Fruit fly (Drosophila melanogaster) whole organism, adult: Measurements from ENCODE around the gene mRpS33.

Experiments used
- CG11617 ChIP-seq: fragments of 200-800 bp; sonication (Bioruptor generic); optimal IDR thresholded peaks from 2 replicates; lab custom pipeline; 2017; ENCODE audit warnings: mild to moderate bottlenecking, missing biosample characterization, missing genetic modification reagents, missing genetic modification characterization
- CG12768 ChIP-seq: fragments of 200-800 bp; sonication (Bioruptor generic); optimal IDR thresholded peaks from 2 replicates; lab custom pipeline; 2017; ENCODE audit warnings: missing biosample characterization, missing genetic modification characterization, mild to moderate bottlenecking, moderate library complexity, missing genetic modification reagents
- CG14711 ChIP-seq: fragments of 200-800 bp; sonication (Bioruptor generic); optimal IDR thresholded peaks from 2 replicates; lab custom pipeline; 2018; ENCODE audit warnings: missing biosample characterization, mild to moderate bottlenecking, missing genetic modification characterization, moderate library complexity
- CG1620 ChIP-seq: fragments of 200-800 bp; sonication (Bioruptor generic); optimal IDR thresholded peaks from 2 replicates; lab custom pipeline; 2016; ENCODE audit warnings: missing biosample characterization, missing genetic modification characterization
- CG33017 ChIP-seq: fragments of 200-800 bp; sonication (Bioruptor generic); optimal IDR thresholded peaks from 2 replicates; lab custom pipeline; 2018; ENCODE audit warnings: missing biosample characterization, mild to moderate bottlenecking, missing genetic modification characterization, moderate library complexity
- CG5204 ChIP-seq: fragments of 200-800 bp; sonication (Bioruptor generic); optimal IDR thresholded peaks from 2 replicates; lab custom pipeline; 2016; ENCODE audit warnings: missing biosample characterization, missing genetic modification characterization
- CG7045 ChIP-seq: fragments of 200-800 bp; sonication (Bioruptor generic); optimal IDR thresholded peaks from 2 replicates; lab custom pipeline; 2017; ENCODE audit warnings: missing biosample characterization, mild to moderate bottlenecking, missing genetic modification characterization
- CG7101 ChIP-seq: fragments of 200-800 bp; sonication (Bioruptor generic); optimal IDR thresholded peaks from 2 replicates; lab custom pipeline; 2018; ENCODE audit warnings: missing biosample characterization, mild to moderate bottlenecking, missing genetic modification characterization, moderate library complexity
- Clk ChIP-seq: fragments of 200-800 bp; sonication (Bioruptor generic); optimal IDR thresholded peaks from 2 replicates; lab custom pipeline; 2017; ENCODE audit warnings: missing biosample characterization, missing genetic modification characterization
- Crg-1 ChIP-seq: fragments of 200-800 bp; sonication (Bioruptor generic); optimal IDR thresholded peaks from 2 replicates; lab custom pipeline; 2016; ENCODE audit warnings: missing biosample characterization, missing genetic modification characterization
- Hr96 ChIP-seq: fragments of 200-800 bp; sonication (Bioruptor generic); optimal IDR thresholded peaks from 2 replicates; lab custom pipeline; 2016; ENCODE audit warnings: missing biosample characterization, missing genetic modification characterization
- Mnt ChIP-seq: fragments of 200-800 bp; sonication (Bioruptor generic); optimal IDR thresholded peaks from 2 replicates; lab custom pipeline; 2016; ENCODE audit warnings: missing biosample characterization, mild to moderate bottlenecking, missing genetic modification characterization
- bab1 ChIP-seq: fragments of 200-800 bp; sonication (Bioruptor generic); optimal IDR thresholded peaks from 3 replicates; lab custom pipeline; 2019; ENCODE audit warnings: missing biosample characterization, mild to moderate bottlenecking, missing genetic modification characterization, moderate library complexity
- cic ChIP-seq: fragments of 200-800 bp; sonication (Bioruptor generic); optimal IDR thresholded peaks from 2 replicates; lab custom pipeline; 2017; ENCODE audit warnings: missing biosample characterization, mild to moderate bottlenecking, missing genetic modification characterization, moderate library complexity
- cnc ChIP-seq, 2 experiments: fragments of >200 bp; optimal IDR thresholded peaks; 2 replicates each; lab custom pipeline; 2017
- kay ChIP-seq: fragments of 200-800 bp; sonication (Bioruptor generic); peaks from one replicate; lab custom pipeline; 2016; ENCODE audit warnings: missing biosample characterization, missing genetic modification characterization, borderline replicate concordance
- ovo ChIP-seq: fragments of 200-800 bp; sonication (Bioruptor generic); optimal IDR thresholded peaks from 2 replicates; lab custom pipeline; 2016; ENCODE audit warnings: missing biosample characterization, missing genetic modification characterization
- pad ChIP-seq: fragments of 200-800 bp; sonication (Bioruptor generic); optimal IDR thresholded peaks from 3 replicates; lab custom pipeline; 2017; ENCODE audit warnings: missing biosample characterization, missing genetic modification characterization, mild to moderate bottlenecking, moderate library complexity, missing genetic modification reagents
- tj ChIP-seq: fragments of 200-800 bp; sonication (Bioruptor generic); optimal IDR thresholded peaks from 3 replicates; lab custom pipeline; 2017; ENCODE audit warnings: missing biosample characterization, mild to moderate bottlenecking, missing genetic modification characterization, moderate library complexity
- toe ChIP-seq: fragments of 200-800 bp; sonication (Bioruptor generic); optimal IDR thresholded peaks from 2 replicates; lab custom pipeline; 2016; ENCODE audit warnings: missing biosample characterization, missing genetic modification characterization

Gene mRpS33

DNA sequence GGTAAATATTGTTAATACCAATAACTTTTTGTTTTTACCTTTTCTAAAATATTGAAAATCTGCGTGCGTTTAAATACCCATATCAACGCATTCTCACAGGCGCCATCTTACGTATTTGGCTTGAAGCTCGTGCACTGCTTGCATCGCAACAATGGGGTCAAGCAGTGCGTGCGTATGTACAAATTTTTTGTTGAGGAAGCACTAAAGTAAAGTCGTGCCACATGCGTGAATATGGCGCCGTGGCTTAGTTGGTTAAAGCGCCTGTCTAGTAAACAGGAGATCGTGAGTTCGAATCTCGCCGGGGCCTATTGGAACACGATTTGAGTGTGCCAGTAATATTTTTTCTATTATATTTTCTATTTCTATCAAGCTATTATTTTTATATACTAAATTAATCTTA lies 4.7 kb downstream of the mRpS33 start:
- peak; percentile 13 for TF ChIP-seq Mnt (GFP tag; lab: Kevin White, UChicago)
- peak; percentile 9 for TF ChIP-seq cic
- TF ChIP-seq CG1620 (GFP tag; lab: Kevin White, UChicago), result peak; percentile 43
- TF ChIP-seq tj (GFP tag; lab: Kevin White, UChicago), result no peak
- TF ChIP-seq CG7101, result peak; percentile 8
- TF ChIP-seq pad (GFP tag; lab: Kevin White, UChicago), result peak; percentile 3
- TF ChIP-seq bab1 (GFP tag; lab: Kevin White, UChicago), result peak; percentile 69
- TF ChIP-seq toe, result peak; percentile 35
- TF ChIP-seq cnc (optimal IDR thresholded peaks at IDR 0.05; lab: Kevin White, UChicago), result no peak
- peak; percentile 22 for TF ChIP-seq Crg-1

DNA sequence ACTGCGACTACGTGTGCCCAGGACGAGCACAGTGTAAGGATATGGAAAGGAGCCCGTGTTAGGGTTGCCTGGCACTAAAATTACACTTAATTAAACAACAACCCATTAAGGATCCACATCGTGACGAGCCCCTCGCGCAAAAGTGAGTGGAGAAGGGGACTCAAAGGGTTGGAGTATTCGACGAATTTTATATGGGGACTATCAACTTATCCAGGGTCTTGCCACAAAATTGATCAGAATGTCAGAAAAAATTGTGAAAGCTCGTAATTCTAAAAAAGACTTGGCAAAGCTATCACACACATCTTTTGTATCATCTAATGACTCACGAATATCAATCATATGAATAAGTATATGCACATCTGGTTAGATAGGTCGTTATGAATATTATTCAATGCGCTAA lies 6.0 kb downstream of the mRpS33 start, which contains the start of gene CG31279:
CG31279 (plus strand) TSS at position 301 of the 400 bp plus-strand sequence.
- TF ChIP-seq CG14711 (no peak), CG33017 (no peak), kay (no peak), Crg-1 (no peak), cnc (optimal IDR thresholded peaks at IDR 0.05; lab: Kevin White, UChicago) (no peak), CG1620 (GFP tag; lab: Kevin White, UChicago) (no peak), CG7101 (no peak), Hr96 (GFP tag; lab: Kevin White, UChicago) (no peak)

DNA sequence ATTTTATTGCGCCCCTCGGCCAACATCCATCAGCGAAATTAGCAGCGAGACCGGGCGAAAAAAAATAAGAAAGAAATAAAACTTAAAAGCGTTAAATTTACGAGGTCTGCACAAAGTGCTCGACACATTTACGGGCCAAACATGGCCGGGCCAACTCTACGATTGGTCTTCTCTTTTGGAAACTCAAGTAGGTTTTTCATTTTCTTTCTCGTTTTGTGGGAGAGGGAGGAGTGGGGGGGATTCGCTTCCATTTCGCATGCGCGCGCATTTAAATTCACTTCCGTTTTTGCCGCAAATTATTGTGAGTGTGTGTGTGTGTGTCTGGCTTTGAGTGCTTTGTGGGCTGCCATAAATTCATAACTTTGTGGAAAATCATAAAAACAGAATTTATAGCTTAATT lies 8.9 kb downstream of the mRpS33 start:
- TF ChIP-seq cnc (optimal IDR thresholded peaks at IDR 0.05; lab: Kevin White, UChicago) (no peak), pad (GFP tag; lab: Kevin White, UChicago) (no peak), CG1620 (GFP tag; lab: Kevin White, UChicago) (no peak)

DNA sequence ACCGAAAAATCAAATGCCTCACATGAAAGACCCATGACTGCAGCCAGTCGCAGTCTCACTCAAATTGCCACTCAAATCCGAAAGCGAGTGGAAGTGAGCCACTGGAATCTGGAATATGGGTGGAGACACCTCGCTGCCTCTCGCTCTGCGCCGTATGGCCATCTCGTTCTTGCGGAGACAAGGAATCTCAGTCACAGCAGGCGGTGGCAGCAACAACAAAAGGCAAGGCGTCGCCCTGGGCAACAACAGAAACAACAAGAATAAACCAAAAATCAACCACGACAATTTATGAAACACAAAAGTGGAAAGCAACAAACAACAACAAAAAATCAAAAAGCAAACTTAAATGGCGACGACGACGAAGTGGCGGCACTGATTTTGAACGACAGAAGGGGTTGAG lies 13.1 kb downstream of the mRpS33 start:
- no peak for TF ChIP-seq CG1620 (GFP tag; lab: Kevin White, UChicago)
- no peak for TF ChIP-seq CG14711
- no peak for TF ChIP-seq Mnt (GFP tag; lab: Kevin White, UChicago)
- TF ChIP-seq cic, result no peak
- TF ChIP-seq Hr96 (GFP tag; lab: Kevin White, UChicago), result no peak
- no peak for TF ChIP-seq Crg-1
- TF ChIP-seq tj (GFP tag; lab: Kevin White, UChicago), result no peak
- TF ChIP-seq CG33017, result no peak
- TF ChIP-seq cnc (optimal IDR thresholded peaks at IDR 0.05; lab: Kevin White, UChicago), result no peak
- no peak for TF ChIP-seq CG11617 (GFP tag; lab: Kevin White, UChicago)
- TF ChIP-seq CG12768 (GFP tag; lab: Kevin White, UChicago), result no peak
- no peak for TF ChIP-seq CG7045 (GFP tag; lab: Kevin White, UChicago)
- no peak for TF ChIP-seq bab1 (GFP tag; lab: Kevin White, UChicago)
- no peak for TF ChIP-seq toe
- TF ChIP-seq Clk (GFP tag; lab: Kevin White, UChicago), result no peak
- TF ChIP-seq CG7101, result no peak
- TF ChIP-seq kay, result no peak

- TF ChIP-seq CG7045 (GFP tag; lab: Kevin White, UChicago) (no peak), CG11617 (GFP tag; lab: Kevin White, UChicago) (no peak), CG7101 (no peak)
Observed at dm6 chr3R:16416508-16416907, 19.9 kb downstream of the mRpS33 start.

- TF ChIP-seq tj (GFP tag; lab: Kevin White, UChicago) (no peak), pad (GFP tag; lab: Kevin White, UChicago) (no peak), CG7101 (no peak), Crg-1 (no peak), Mnt (GFP tag; lab: Kevin White, UChicago) (no peak), bab1 (GFP tag; lab: Kevin White, UChicago) (no peak), CG11617 (GFP tag; lab: Kevin White, UChicago) (no peak), Hr96 (GFP tag; lab: Kevin White, UChicago) (no peak), CG14711 (no peak)
Observed at dm6 chr3R:16413734-16414133, 22.7 kb downstream of the mRpS33 start.

dm6 chr3R:16410706-16411105 lies 25.7 kb downstream of the mRpS33 start:
- TF ChIP-seq pad (GFP tag; lab: Kevin White, UChicago), result no peak
- no peak for TF ChIP-seq CG11617 (GFP tag; lab: Kevin White, UChicago)
- no peak for TF ChIP-seq CG7045 (GFP tag; lab: Kevin White, UChicago)
- TF ChIP-seq CG12768 (GFP tag; lab: Kevin White, UChicago), result no peak
- TF ChIP-seq Clk (GFP tag; lab: Kevin White, UChicago), result no peak

- TF ChIP-seq tj (GFP tag; lab: Kevin White, UChicago) (no peak), Crg-1 (no peak), toe (no peak)
Observed at dm6 chr3R:16408434-16408833, 28.0 kb downstream of the mRpS33 start.

DNA sequence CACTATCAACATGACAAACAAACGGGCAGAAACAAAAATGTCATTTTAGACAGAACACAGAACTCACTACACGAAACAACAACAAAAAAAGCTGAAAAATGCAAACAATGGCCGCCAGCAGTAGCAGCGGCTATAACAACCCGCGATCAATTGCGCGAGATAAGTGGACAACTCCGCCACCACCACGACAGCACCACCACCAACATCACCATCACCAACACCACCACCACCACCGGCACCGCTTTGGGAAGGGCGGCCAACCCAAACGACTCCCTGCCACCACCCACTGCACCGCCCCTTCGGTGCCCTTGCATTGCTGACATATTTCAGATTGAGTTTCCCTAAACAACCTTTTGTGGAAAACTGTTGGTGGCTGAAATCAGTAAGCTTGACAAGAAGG lies 29.8 kb downstream of the mRpS33 start:
- TF ChIP-seq bab1 (GFP tag; lab: Kevin White, UChicago) (no peak), CG14711 (no peak), Crg-1 (no peak), CG7101 (no peak), CG1620 (GFP tag; lab: Kevin White, UChicago) (no peak), kay (no peak), Hr96 (GFP tag; lab: Kevin White, UChicago) (no peak), tj (GFP tag; lab: Kevin White, UChicago) (no peak), CG7045 (GFP tag; lab: Kevin White, UChicago) (no peak), pad (GFP tag; lab: Kevin White, UChicago) (no peak), cic (no peak), ovo (GFP tag; lab: Kevin White, UChicago) (no peak), CG11617 (GFP tag; lab: Kevin White, UChicago) (no peak), CG12768 (GFP tag; lab: Kevin White, UChicago) (no peak), Mnt (GFP tag; lab: Kevin White, UChicago) (no peak), CG5204 (GFP tag; lab: Kevin White, UChicago) (no peak), CG33017 (no peak), toe (no peak), Clk (GFP tag; lab: Kevin White, UChicago) (no peak), cnc (optimal IDR thresholded peaks at IDR 0.05; lab: Kevin White, UChicago) (no peak)
